Fruit fly (Drosophila melanogaster) whole organism, embryonic: ENCODE measurements around the gene Nct.

ENCODE experiments used
- Ada2b ChIP-seq: fragments of 200-800 bp; sonication (Bioruptor generic); IDR thresholded peaks from 2 replicates; pipeline ENCODE4 v1.3.6; 2022; ENCODE audit warnings: missing biosample characterization, missing genetic modification characterization
- Atf3 ChIP-seq: fragments of 200-800 bp; sonication (Bioruptor generic); optimal IDR thresholded peaks from 3 replicates; lab custom pipeline; 2016; ENCODE audit warnings: missing biosample characterization, missing genetic modification characterization
- B-H2 ChIP-seq: fragments of 200-800 bp; sonication (Bioruptor generic); optimal IDR thresholded peaks from 2 replicates; lab custom pipeline; 2018; ENCODE audit warnings: missing biosample characterization, mild to moderate bottlenecking, missing genetic modification characterization
- Bgb ChIP-seq: fragments of 200-800 bp; sonication (Bioruptor generic); IDR thresholded peaks from 2 replicates; pipeline ENCODE4 v1.3.6; 2022; ENCODE audit warnings: missing biosample characterization, missing genetic modification characterization; ENCODE audit not compliant: partially characterized antibody
- CG10209 ChIP-seq: fragments of 200-800 bp; sonication (Bioruptor generic); optimal IDR thresholded peaks from 3 replicates; lab custom pipeline; 2017; ENCODE audit warnings: missing biosample characterization, mild to moderate bottlenecking, missing genetic modification characterization, missing genetic modification reagents
- CG1024 ChIP-seq: fragments of 200-800 bp; sonication (Bioruptor generic); IDR thresholded peaks from 2 replicates; pipeline ENCODE4 v1.3.6; 2022; ENCODE audit warnings: missing biosample characterization, missing genetic modification characterization
- CG11504 ChIP-seq: fragments of 200-800 bp; sonication (Bioruptor generic); optimal IDR thresholded peaks from 3 replicates; lab custom pipeline; 2019; ENCODE audit warnings: missing biosample characterization, mild to moderate bottlenecking, missing genetic modification characterization, moderate library complexity
- CG12071 ChIP-seq: fragments of 200-800 bp; sonication (Bioruptor generic); optimal IDR thresholded peaks from 3 replicates; lab custom pipeline; 2018; ENCODE audit warnings: missing biosample characterization, mild to moderate bottlenecking, missing genetic modification characterization
- CG13287 ChIP-seq: fragments of 200-800 bp; sonication (Bioruptor generic); IDR thresholded peaks from 2 replicates; pipeline ENCODE4 v1.3.6; 2022; ENCODE audit warnings: missing biosample characterization, missing genetic modification characterization; ENCODE audit not compliant: partially characterized antibody
- CG15269 ChIP-seq: fragments of 200-800 bp; sonication (Bioruptor generic); optimal IDR thresholded peaks from 2 replicates; lab custom pipeline; 2018; ENCODE audit warnings: missing biosample characterization, mild to moderate bottlenecking, missing genetic modification characterization, moderate library complexity
- CG18764 ChIP-seq: fragments of 200-800 bp; sonication (Bioruptor generic); optimal IDR thresholded peaks from 3 replicates; lab custom pipeline; 2016; ENCODE audit warnings: missing biosample characterization, missing genetic modification characterization
- CG2875 ChIP-seq: fragments of 200-800 bp; sonication (Bioruptor generic); optimal IDR thresholded peaks from 2 replicates; lab custom pipeline; 2017; ENCODE audit warnings: missing biosample characterization, mild to moderate bottlenecking, missing genetic modification characterization, missing genetic modification reagents
- CG3065 ChIP-seq: fragments of 200-800 bp; sonication (Bioruptor generic); optimal IDR thresholded peaks from 2 replicates; lab custom pipeline; 2016; ENCODE audit warnings: missing biosample characterization, missing genetic modification characterization
- CG34422 ChIP-seq: fragments of 200-800 bp; sonication (Bioruptor generic); IDR thresholded peaks from 3 replicates; pipeline ENCODE4 v1.3.6; 2022; ENCODE audit warnings: missing biosample characterization, missing genetic modification characterization
- CG6272 ChIP-seq: fragments of 200-800 bp; sonication (Bioruptor generic); IDR thresholded peaks from 2 replicates; pipeline ENCODE4 v1.3.6; 2022; ENCODE audit warnings: missing biosample characterization, missing genetic modification characterization
- CG7372 ChIP-seq: fragments of 200-800 bp; sonication (Bioruptor generic); IDR thresholded peaks from 2 replicates; pipeline ENCODE4 v1.3.6; 2022; ENCODE audit warnings: missing biosample characterization, missing genetic modification characterization
- CG8089 ChIP-seq: fragments of 200-800 bp; sonication (Bioruptor generic); optimal IDR thresholded peaks from 3 replicates; lab custom pipeline; 2016; ENCODE audit warnings: missing biosample characterization, missing genetic modification characterization
- CG8359 ChIP-seq: fragments of 200-800 bp; sonication (Bioruptor generic); optimal IDR thresholded peaks from 2 replicates; lab custom pipeline; 2017; ENCODE audit warnings: missing biosample characterization, mild to moderate bottlenecking, missing genetic modification characterization, borderline replicate concordance
- CG9932 ChIP-seq: fragments of 200-800 bp; sonication (Bioruptor generic); IDR thresholded peaks from 2 replicates; pipeline ENCODE4 v1.3.6; 2022; ENCODE audit warnings: missing biosample characterization, missing genetic modification characterization
- CkIIα-i1 ChIP-seq: fragments of 200-800 bp; sonication (Bioruptor generic); IDR thresholded peaks from 2 replicates; pipeline ENCODE4 v1.3.6; 2022; ENCODE audit warnings: missing biosample characterization, missing genetic modification characterization
- Dp ChIP-seq: fragments of 200-800 bp; sonication (Bioruptor generic); optimal IDR thresholded peaks from 2 replicates; lab custom pipeline; 2018; ENCODE audit warnings: missing biosample characterization, mild to moderate bottlenecking, missing genetic modification characterization, moderate library complexity
- Drgx ChIP-seq: fragments of 200-800 bp; sonication (Bioruptor generic); IDR thresholded peaks from 2 replicates; pipeline ENCODE4 v1.3.6; 2022; ENCODE audit warnings: missing biosample characterization, missing genetic modification characterization
- HLHmδ ChIP-seq: fragments of 200-800 bp; sonication (Bioruptor generic); optimal IDR thresholded peaks from 2 replicates; lab custom pipeline; 2018; ENCODE audit warnings: missing biosample characterization, mild to moderate bottlenecking, missing genetic modification characterization, moderate library complexity
- Hand ChIP-seq: fragments of 200-800 bp; sonication (Bioruptor generic); optimal IDR thresholded peaks from 2 replicates; lab custom pipeline; 2017; ENCODE audit warnings: mild to moderate bottlenecking, missing biosample characterization, missing genetic modification reagents, missing genetic modification characterization
- Hr78 ChIP-seq, 2 experiments: fragments of 200-800 bp in 1 of 2; fragments of >200 bp in 1 of 2; sonication (Bioruptor generic) in 1 of 2; optimal IDR thresholded peaks; 2 replicates each; lab custom pipeline; 2017 to 2019; ENCODE audit warnings: missing biosample characterization in 2 of 2, missing genetic modification characterization in 2 of 2, mild to moderate bottlenecking in 1 of 2, moderate library complexity in 1 of 2
- Lhr ChIP-seq: fragments of 200-800 bp; sonication (Bioruptor generic); optimal IDR thresholded peaks from 3 replicates; lab custom pipeline; 2017; ENCODE audit warnings: mild to moderate bottlenecking, missing biosample characterization, missing genetic modification reagents, missing genetic modification characterization
- Med ChIP-seq: fragments of 200-800 bp; sonication (Bioruptor generic); peaks from one replicate; lab custom pipeline; 2016; ENCODE audit warnings: missing biosample characterization, missing genetic modification characterization, mild to moderate bottlenecking, inconsistent platforms, moderate library complexity
- Neu2 ChIP-seq: fragments of 200-800 bp; sonication (Bioruptor generic); optimal IDR thresholded peaks from 3 replicates; lab custom pipeline; 2016; ENCODE audit warnings: missing biosample characterization, missing genetic modification characterization, borderline replicate concordance
- PHDP ChIP-seq: fragments of 200-800 bp; sonication (Bioruptor generic); optimal IDR thresholded peaks from 3 replicates; lab custom pipeline; 2018; ENCODE audit warnings: missing biosample characterization, mild to moderate bottlenecking, missing genetic modification characterization, moderate library complexity
- Rfx ChIP-seq: fragments of 200-800 bp; sonication (Bioruptor generic); IDR thresholded peaks from 2 replicates; pipeline ENCODE4 v1.3.6; 2022; ENCODE audit warnings: missing biosample characterization, missing genetic modification characterization
- Side ChIP-seq: fragments of 200-800 bp; sonication (Bioruptor generic); optimal IDR thresholded peaks from 2 replicates; lab custom pipeline; 2016; ENCODE audit warnings: missing biosample characterization, missing genetic modification characterization
- ap ChIP-seq: fragments of 200-800 bp; sonication (Bioruptor generic); IDR thresholded peaks from 2 replicates; pipeline ENCODE4 v1.3.6; 2022; ENCODE audit warnings: missing biosample characterization, missing genetic modification characterization
- exex ChIP-seq: fragments of 200-800 bp; sonication (Bioruptor generic); optimal IDR thresholded peaks from 4 replicates; lab custom pipeline; 2018; ENCODE audit warnings: missing biosample characterization, mild to moderate bottlenecking, missing genetic modification characterization, moderate library complexity
- gce ChIP-seq: fragments of 200-800 bp; sonication (Bioruptor generic); IDR thresholded peaks from 3 replicates; pipeline ENCODE4 v1.3.6; 2022; ENCODE audit warnings: missing biosample characterization, missing genetic modification characterization
- gsb-n ChIP-seq: fragments of 200-800 bp; sonication (Bioruptor generic); optimal IDR thresholded peaks from 3 replicates; lab custom pipeline; 2018; ENCODE audit warnings: missing biosample characterization, mild to moderate bottlenecking, missing genetic modification characterization
- hkb ChIP-seq, 2 experiments: fragments of 200-800 bp in 1 of 2; fragments of >200 bp in 1 of 2; sonication (Bioruptor generic) in 1 of 2; IDR thresholded peaks in 1 of 2; optimal IDR thresholded peaks in 1 of 2; 2 replicates each; pipeline versions ENCODE4 v1.3.6 to Lab custom; 2017 to 2022; ENCODE audit warnings: missing biosample characterization in 1 of 2, missing genetic modification characterization in 1 of 2
- klu ChIP-seq: fragments of 200-800 bp; sonication (Bioruptor generic); IDR thresholded peaks from 2 replicates; pipeline ENCODE4 v1.3.6; 2022; ENCODE audit warnings: missing biosample characterization, missing genetic modification characterization
- lilli ChIP-seq: fragments of 200-800 bp; sonication (Bioruptor generic); optimal IDR thresholded peaks from 3 replicates; lab custom pipeline; 2016; ENCODE audit warnings: missing biosample characterization, missing genetic modification characterization
- nmo ChIP-seq: fragments of 200-800 bp; sonication (Bioruptor generic); optimal IDR thresholded peaks from 2 replicates; lab custom pipeline; 2018; ENCODE audit warnings: missing biosample characterization, mild to moderate bottlenecking, missing genetic modification characterization, moderate library complexity
- pb ChIP-seq: fragments of 200-800 bp; sonication (Bioruptor generic); optimal IDR thresholded peaks from 3 replicates; lab custom pipeline; 2016; ENCODE audit warnings: missing biosample characterization, missing genetic modification characterization
- pros ChIP-seq: fragments of 200-800 bp; sonication (Bioruptor generic); optimal IDR thresholded peaks from 3 replicates; lab custom pipeline; 2019; ENCODE audit warnings: missing biosample characterization, mild to moderate bottlenecking, missing genetic modification characterization, moderate library complexity
- psq ChIP-seq: fragments of 200-800 bp; sonication (Bioruptor generic); optimal IDR thresholded peaks from 2 replicates; lab custom pipeline; 2017; ENCODE audit warnings: missing biosample characterization, missing genetic modification characterization
- schlank ChIP-seq: fragments of 200-800 bp; sonication (Bioruptor generic); optimal IDR thresholded peaks from 2 replicates; lab custom pipeline; 2018; ENCODE audit warnings: missing biosample characterization, mild to moderate bottlenecking, missing genetic modification characterization
- seq ChIP-seq: fragments of 200-800 bp; sonication (Bioruptor generic); IDR thresholded peaks from 2 replicates; pipeline ENCODE4 v1.3.6; 2022; ENCODE audit warnings: missing biosample characterization, missing genetic modification characterization
- slp2 ChIP-seq: fragments of 200-800 bp; sonication (Bioruptor generic); optimal IDR thresholded peaks from 2 replicates; lab custom pipeline; 2016; ENCODE audit warnings: missing biosample characterization, missing genetic modification characterization
- so ChIP-seq: fragments of 200-800 bp; sonication (Bioruptor generic); IDR thresholded peaks from 3 replicates; pipeline ENCODE4 v1.3.6; 2022; ENCODE audit warnings: missing biosample characterization, missing genetic modification characterization
- tio ChIP-seq: fragments of 200-800 bp; sonication (Bioruptor generic); optimal IDR thresholded peaks from 2 replicates; lab custom pipeline; 2017; ENCODE audit warnings: missing biosample characterization, missing genetic modification characterization, inconsistent platforms
- trem ChIP-seq: fragments of 200-800 bp; optimal IDR thresholded peaks from 3 replicates; lab custom pipeline; 2019; ENCODE audit warnings: missing biosample characterization, mild to moderate bottlenecking, missing genetic modification characterization, moderate library complexity
- tup ChIP-seq: fragments of 200-800 bp; sonication (Bioruptor generic); optimal IDR thresholded peaks from 2 replicates; lab custom pipeline; 2016; ENCODE audit warnings: missing biosample characterization, mild to moderate bottlenecking, missing genetic modification characterization, moderate library complexity
- zen ChIP-seq: fragments of 200-800 bp; sonication (Bioruptor generic); optimal IDR thresholded peaks from 3 replicates; lab custom pipeline; 2018; ENCODE audit warnings: missing biosample characterization, mild to moderate bottlenecking, missing genetic modification characterization, moderate library complexity

Nct gene

DNA sequence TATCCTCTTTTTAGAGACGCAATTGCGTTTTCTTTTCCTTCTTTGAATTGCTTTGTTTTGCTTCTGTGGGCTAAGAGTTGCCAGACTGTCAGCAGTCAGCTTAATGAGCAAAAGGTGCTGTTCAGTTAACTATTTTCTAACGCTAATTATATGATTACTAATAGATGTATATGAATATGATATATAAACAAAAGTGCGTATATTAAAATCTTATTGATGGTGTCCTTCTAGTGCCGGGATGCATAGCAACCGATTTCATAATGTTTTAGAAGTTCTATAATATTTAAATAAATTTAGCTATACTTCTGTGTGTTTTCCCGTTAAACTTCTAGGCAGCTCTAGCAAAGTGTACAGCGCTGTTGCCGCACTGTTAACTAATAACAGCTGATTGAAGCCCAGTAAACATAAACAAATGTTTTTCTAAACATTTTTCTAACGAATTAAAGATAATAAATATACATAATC, 21.5 kb upstream of the Nct start, which contains the start of the genes Kaz and CG43273 (continued):
- TF ChIP-seq gsb-n (tag; lab: Kevin White, UChicago) = no peak
- no peak for TF ChIP-seq Hand (GFP tag; lab: Kevin White, UChicago)
- TF ChIP-seq CG8089 (GFP tag; lab: Kevin White, UChicago) = no peak
- no peak for TF ChIP-seq gce (GFP tag; lab: Robert Waterston, UW)
- TF ChIP-seq Ada2b = no peak
- peak; percentile 86 for TF ChIP-seq trem (tag; lab: Kevin White, UChicago)
- peak; percentile 1 for TF ChIP-seq Dp
- TF ChIP-seq nmo = peak; percentile 83
- TF ChIP-seq psq (GFP tag; lab: Kevin White, UChicago) = peak; percentile 43
- TF ChIP-seq CG7372 (GFP tag; lab: Robert Waterston, UW) = peak; percentile 69
- peak; percentile 73 for TF ChIP-seq lilli
- no peak for TF ChIP-seq schlank (tag; lab: Kevin White, UChicago)
- no peak for TF ChIP-seq seq (GFP tag; lab: Robert Waterston, UW)
- TF ChIP-seq CG3065 = no peak
- TF ChIP-seq Rfx (GFP tag; lab: Robert Waterston, UW) = peak; percentile 73
- no peak for TF ChIP-seq hkb (optimal IDR thresholded peaks at IDR 0.05; lab: Kevin White, UChicago)
- TF ChIP-seq hkb (GFP tag; IDR thresholded peaks at IDR 0.05; lab: Robert Waterston, UW) = no peak
- TF ChIP-seq CkIIα-i1 (GFP tag; lab: Robert Waterston, UW) = no peak
- TF ChIP-seq CG12071 (GFP tag; lab: Kevin White, UChicago) = no peak
- no peak for TF ChIP-seq Neu2 (GFP tag; lab: Kevin White, UChicago)
- no peak for TF ChIP-seq pros (GFP tag; lab: Kevin White, UChicago)
- peak; percentile 37 for TF ChIP-seq CG10209 (GFP tag; lab: Kevin White, UChicago)
- no peak for TF ChIP-seq Drgx (GFP tag; lab: Robert Waterston, UW)
- no peak for TF ChIP-seq slp2 (GFP tag; lab: Kevin White, UChicago)
- TF ChIP-seq CG34422 (GFP tag; lab: Robert Waterston, UW) = 0 out of 3 replicates have a peak, but pooled peaks have one; percentile 52
- TF ChIP-seq Atf3 (GFP tag; lab: Kevin White, UChicago) = no peak
- no peak for TF ChIP-seq exex (tag; lab: Kevin White, UChicago)
- TF ChIP-seq tio (GFP tag; lab: Kevin White, UChicago) = no peak
- peak; percentile 81 for TF ChIP-seq Med (GFP tag; lab: Kevin White, UChicago)
- no peak for TF ChIP-seq CG2875 (GFP tag; lab: Kevin White, UChicago)
- no peak for TF ChIP-seq B-H2 (GFP tag; lab: Kevin White, UChicago)
- TF ChIP-seq CG13287 (GFP tag; lab: Robert Waterston, UW) = peak; percentile 22; the same call in 1 of the 2 replicates
- TF ChIP-seq CG8359 (GFP tag; lab: Kevin White, UChicago) = no peak
- TF ChIP-seq Side = no peak
- peak; percentile 93 for TF ChIP-seq zen (tag; lab: Kevin White, UChicago)
- peak; percentile 78 for TF ChIP-seq CG9932 (GFP tag; lab: Robert Waterston, UW)
- TF ChIP-seq HLHmδ (GFP tag; lab: Kevin White, UChicago) = no peak
- no peak for TF ChIP-seq Hr78 (GFP tag; optimal IDR thresholded peaks at IDR 0.05; lab: Kevin White, UChicago)
- peak; percentile 40; the same call in 1 of the 2 replicates for TF ChIP-seq CG6272
- TF ChIP-seq so (GFP tag; lab: Robert Waterston, UW) = no peak
- no peak for TF ChIP-seq CG11504
- TF ChIP-seq PHDP = no peak
- no peak for TF ChIP-seq ap (GFP tag; lab: Robert Waterston, UW)
- no peak for TF ChIP-seq CG1024 (GFP tag; lab: Robert Waterston, UW)
- no peak for TF ChIP-seq tup (GFP tag; lab: Kevin White, UChicago)
- TF ChIP-seq CG18764 (GFP tag; lab: Kevin White, UChicago) = no peak
- no peak for TF ChIP-seq Bgb
- TF ChIP-seq klu (GFP tag; lab: Robert Waterston, UW) = peak; percentile 30; the same call in 1 of the 2 replicates
- TF ChIP-seq Lhr (GFP tag; lab: Kevin White, UChicago) = no peak
- no peak for TF ChIP-seq CG15269
- no peak for TF ChIP-seq pb (GFP tag; lab: Kevin White, UChicago)
